Worm (Caenorhabditis elegans): Measurements from ENCODE around the gene mxl-3.

ce11 chrX:13364897-13365296, 14.3 kb upstream of the mxl-3 start, which contains the start of gene C49F8.1:
- TF ChIP-seq snpc-4 (tag; optimal IDR thresholded peaks at IDR 0.05), result no peak
- TF ChIP-seq elt-3 (tag; optimal IDR thresholded peaks at IDR 0.05), result no peak
- TF ChIP-seq tbx-8 (GFP tag; optimal IDR thresholded peaks at IDR 0.05), result no peak
- TF ChIP-seq mab-5 (tag; optimal IDR thresholded peaks at IDR 0.05), result no peak
- no peak for TF ChIP-seq mls-2 (tag; optimal IDR thresholded peaks at IDR 0.05)
- no peak for TF ChIP-seq unc-62 (GFP tag; optimal IDR thresholded peaks at IDR 0.05)
- no peak for TF ChIP-seq unc-39 (tag; optimal IDR thresholded peaks at IDR 0.05)
- TF ChIP-seq lin-32 (GFP tag; optimal IDR thresholded peaks at IDR 0.05), result no peak
